Fruit fly (Drosophila melanogaster): ENCODE results near the gene CARPB.

DNA sequence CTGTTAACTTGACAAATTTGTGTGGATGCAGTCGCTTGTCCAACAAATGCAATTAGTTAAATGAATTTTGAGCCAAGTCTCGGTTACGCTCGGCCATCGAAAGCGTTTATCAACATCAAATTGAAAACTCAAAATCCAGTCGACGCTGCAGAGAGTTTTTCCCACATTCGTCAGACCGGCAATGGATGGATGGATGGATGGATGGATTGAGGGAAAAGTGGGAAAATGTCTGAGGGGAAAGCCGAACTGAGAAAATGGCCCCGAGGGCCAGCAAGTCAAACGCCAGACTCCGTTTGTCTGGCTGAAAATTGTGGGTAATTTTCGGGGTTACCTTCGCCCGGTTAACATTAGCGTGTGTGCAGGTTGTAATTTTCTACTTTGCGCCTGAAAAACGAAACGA, 42.8 kb upstream of the CARPB start:
- TF ChIP-seq Rel (GFP tag; optimal IDR thresholded peaks at IDR 0.05) = no peak
- no peak for TF ChIP-seq Rel (tag; optimal IDR thresholded peaks at IDR 0.05)
- no peak for TF ChIP-seq CG9705 (GFP tag; optimal IDR thresholded peaks at IDR 0.05)
- TF ChIP-seq lola (GFP tag; optimal IDR thresholded peaks at IDR 0.05) = no peak
- TF ChIP-seq psq (GFP tag; optimal IDR thresholded peaks at IDR 0.05) = no peak
- no peak for TF ChIP-seq jim (GFP tag; optimal IDR thresholded peaks at IDR 0.05)
- TF ChIP-seq Hr78 (GFP tag; optimal IDR thresholded peaks at IDR 0.05) = no peak
- no peak for TF ChIP-seq usp (GFP tag; optimal IDR thresholded peaks at IDR 0.05)
